Worm (Caenorhabditis elegans) whole organism, L3 larva: ENCODE data around the gene H23N18.5.

Source experiments
- R02D3.7 ChIP-seq: fragments of 150-350 bp; optimal IDR thresholded peaks from 2 replicates; lab custom pipeline; 2014; ENCODE audit warnings: missing biosample characterization, missing genetic modification characterization
- ZK546.5 ChIP-seq: sonication (generic microtip); optimal IDR thresholded peaks from 2 replicates; lab custom pipeline; 2017; ENCODE audit warnings: missing biosample characterization, missing genetic modification characterization
- aly-2 ChIP-seq: fragments of 150-350 bp; optimal IDR thresholded peaks from 2 replicates; lab custom pipeline; 2014; ENCODE audit warnings: missing biosample characterization, missing genetic modification characterization
- ceh-16 ChIP-seq: sonication (generic microtip); optimal IDR thresholded peaks from 2 replicates; lab custom pipeline; 2017; ENCODE audit warnings: missing biosample characterization, missing genetic modification characterization
- ceh-28 ChIP-seq: fragments of 150-350 bp; optimal IDR thresholded peaks from 2 replicates; lab custom pipeline; 2014; ENCODE audit warnings: missing biosample characterization, missing genetic modification reagents, missing genetic modification characterization
- ceh-82 ChIP-seq: fragments of 150-350 bp; optimal IDR thresholded peaks from 2 replicates; lab custom pipeline; 2014; ENCODE audit warnings: missing biosample characterization, missing genetic modification characterization
- ceh-9 ChIP-seq: sonication (generic microtip); optimal IDR thresholded peaks from 2 replicates; lab custom pipeline; 2018; ENCODE audit warnings: missing biosample characterization, missing genetic modification characterization
- daf-12 ChIP-seq: fragments of 150-350 bp; optimal IDR thresholded peaks from 2 replicates; lab custom pipeline; 2014; ENCODE audit warnings: missing biosample characterization, missing genetic modification reagents, missing genetic modification characterization
- egl-27 ChIP-seq: sonication (generic microtip); optimal IDR thresholded peaks from 4 replicates; lab custom pipeline; 2017; ENCODE audit warnings: missing biosample characterization, missing genetic modification reagents, missing genetic modification characterization
- egl-5 ChIP-seq: fragments of 150-350 bp; optimal IDR thresholded peaks from 2 replicates; lab custom pipeline; 2017; ENCODE audit warnings: missing biosample characterization, missing genetic modification reagents, missing genetic modification characterization, inconsistent platforms
- elt-2 ChIP-seq: sonication (generic microtip); optimal IDR thresholded peaks from 2 replicates; lab custom pipeline; 2016; ENCODE audit warnings: missing genetic modification reagents, mild to moderate bottlenecking, missing genetic modification characterization, missing compliant biosample characterization
- elt-3 ChIP-seq, 3 experiments: fragments of 150-350 bp in 1 of 3; sonication (generic microtip) in 2 of 3; optimal IDR thresholded peaks; 2 replicates in 2 of 3; 4 replicates in 1 of 3; lab custom pipeline; 2014 to 2017; ENCODE audit warnings: missing biosample characterization in 3 of 3, missing genetic modification characterization in 3 of 3
- eor-1 ChIP-seq, 2 experiments: fragments of 150-350 bp; optimal IDR thresholded peaks; 2 replicates each; lab custom pipeline; 2014 to 2018; ENCODE audit warnings: missing biosample characterization in 2 of 2, missing genetic modification characterization in 2 of 2
- fkh-2 ChIP-seq: fragments of 150-350 bp; optimal IDR thresholded peaks from 2 replicates; lab custom pipeline; 2014; ENCODE audit warnings: missing biosample characterization, missing genetic modification reagents, missing genetic modification characterization
- fos-1 ChIP-seq: fragments of 150-350 bp; optimal IDR thresholded peaks from 2 replicates; lab custom pipeline; 2014; ENCODE audit warnings: missing biosample characterization, missing genetic modification characterization
- hmg-11 ChIP-seq: sonication (generic microtip); optimal IDR thresholded peaks from 2 replicates; lab custom pipeline; 2016; ENCODE audit warnings: missing genetic modification characterization, missing compliant biosample characterization
- jun-1 ChIP-seq: fragments of 150-350 bp; optimal IDR thresholded peaks from 2 replicates; lab custom pipeline; 2014; ENCODE audit warnings: missing biosample characterization, missing genetic modification reagents, missing genetic modification characterization
- lin-15B ChIP-seq: fragments of 150-350 bp; optimal IDR thresholded peaks from 2 replicates; lab custom pipeline; 2014; ENCODE audit warnings: missing biosample characterization, missing genetic modification characterization
- lin-39 ChIP-seq: fragments of 150-350 bp; optimal IDR thresholded peaks from 2 replicates; lab custom pipeline; 2018; ENCODE audit warnings: missing biosample characterization, missing genetic modification reagents, missing genetic modification characterization
- lsy-12 ChIP-seq: sonication (generic microtip); optimal IDR thresholded peaks from 2 replicates; lab custom pipeline; 2016; ENCODE audit warnings: mild to moderate bottlenecking, missing genetic modification characterization, missing compliant biosample characterization
- mdl-1 ChIP-seq: fragments of 150-350 bp; optimal IDR thresholded peaks from 2 replicates; lab custom pipeline; 2014; ENCODE audit warnings: missing biosample characterization, missing genetic modification characterization
- mml-1 ChIP-seq: fragments of 150-350 bp; sonication (generic microtip); optimal IDR thresholded peaks from 3 replicates; lab custom pipeline; 2014; ENCODE audit warnings: missing biosample characterization, missing genetic modification characterization
- nfya-1 ChIP-seq: sonication (generic microtip); optimal IDR thresholded peaks from 2 replicates; lab custom pipeline; 2017; ENCODE audit warnings: missing genetic modification characterization, mild to moderate bottlenecking, missing compliant biosample characterization, antibody characterized with exemption, moderate library complexity; ENCODE audit not compliant: insufficient read depth
- nhr-11 ChIP-seq: fragments of 150-350 bp; optimal IDR thresholded peaks from 2 replicates; lab custom pipeline; 2014; ENCODE audit warnings: missing biosample characterization, missing genetic modification characterization
- nhr-23 ChIP-seq: fragments of 150-350 bp; optimal IDR thresholded peaks from 2 replicates; lab custom pipeline; 2014; ENCODE audit warnings: missing biosample characterization, missing genetic modification reagents, missing genetic modification characterization
- nhr-237 ChIP-seq: fragments of 150-350 bp; optimal IDR thresholded peaks from 2 replicates; lab custom pipeline; 2014; ENCODE audit warnings: missing biosample characterization, missing genetic modification characterization
- nhr-25 ChIP-seq: sonication (generic microtip); optimal IDR thresholded peaks from 2 replicates; lab custom pipeline; 2017; ENCODE audit warnings: missing biosample characterization, missing genetic modification characterization
- nhr-28 ChIP-seq: fragments of 150-350 bp; optimal IDR thresholded peaks from 2 replicates; lab custom pipeline; 2014; ENCODE audit warnings: missing biosample characterization, missing genetic modification characterization
- nhr-67 ChIP-seq: fragments of 150-350 bp; optimal IDR thresholded peaks from 2 replicates; lab custom pipeline; 2014; ENCODE audit warnings: missing biosample characterization, missing genetic modification characterization
- nhr-76 ChIP-seq: fragments of 150-350 bp; sonication (generic microtip); optimal IDR thresholded peaks from 5 replicates; lab custom pipeline; 2014; ENCODE audit warnings: missing biosample characterization, missing genetic modification characterization
- nhr-77 ChIP-seq: fragments of 150-350 bp; optimal IDR thresholded peaks from 2 replicates; lab custom pipeline; 2014; ENCODE audit warnings: missing biosample characterization, missing genetic modification characterization
- pha-4 ChIP-seq: fragments of 150-350 bp; optimal IDR thresholded peaks from 2 replicates; lab custom pipeline; 2014; ENCODE audit warnings: missing biosample characterization, missing genetic modification reagents, missing genetic modification characterization
- pqm-1 ChIP-seq: fragments of 150-350 bp; optimal IDR thresholded peaks from 2 replicates; lab custom pipeline; 2017; ENCODE audit warnings: missing biosample characterization, missing genetic modification characterization, inconsistent platforms
- sea-2 ChIP-seq: fragments of 150-350 bp; sonication (generic microtip); optimal IDR thresholded peaks from 4 replicates; lab custom pipeline; 2014; ENCODE audit warnings: missing biosample characterization, missing genetic modification reagents, missing genetic modification characterization
- skn-1 ChIP-seq: fragments of 150-350 bp; optimal IDR thresholded peaks from 2 replicates; lab custom pipeline; 2014; ENCODE audit warnings: missing biosample characterization, missing genetic modification characterization
- snpc-4 ChIP-seq: fragments of 150-350 bp; optimal IDR thresholded peaks from 2 replicates; lab custom pipeline; 2014; ENCODE audit warnings: missing biosample characterization, missing genetic modification characterization
- tbx-2 ChIP-seq: sonication (generic microtip); optimal IDR thresholded peaks from 2 replicates; lab custom pipeline; 2016; ENCODE audit warnings: mild to moderate bottlenecking, missing genetic modification characterization, missing compliant biosample characterization
- unc-62 ChIP-seq: fragments of 150-350 bp; sonication (generic microtip); optimal IDR thresholded peaks from 4 replicates; lab custom pipeline; 2014; ENCODE audit warnings: missing biosample characterization, missing genetic modification reagents, missing genetic modification characterization
- zag-1 ChIP-seq: fragments of 150-350 bp; optimal IDR thresholded peaks from 2 replicates; lab custom pipeline; 2014; ENCODE audit warnings: missing biosample characterization, missing genetic modification characterization
- ztf-11 ChIP-seq: fragments of 150-350 bp; optimal IDR thresholded peaks from 2 replicates; lab custom pipeline; 2014; ENCODE audit warnings: missing biosample characterization, missing genetic modification characterization

The H23N18.5 gene

DNA sequence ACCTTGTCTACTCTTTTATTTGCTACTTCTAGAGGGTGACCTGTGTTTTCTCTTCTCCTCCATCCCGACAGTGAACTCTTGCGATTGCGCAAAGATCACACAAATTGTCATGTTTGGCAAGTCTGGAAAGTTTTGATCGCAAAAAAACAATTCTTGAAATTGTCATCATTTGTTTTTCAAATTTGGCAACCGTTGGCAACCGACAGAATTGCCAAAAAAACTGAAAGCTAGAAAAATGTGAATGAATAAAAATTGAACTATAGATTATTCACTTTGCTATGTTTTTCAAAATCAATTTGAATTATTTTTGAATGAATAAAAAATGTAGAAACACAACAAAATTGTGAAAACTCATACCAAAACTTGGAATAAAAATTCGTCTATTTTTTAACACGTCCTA lies 17.2 kb downstream of the H23N18.5 start, which contains the start of gene ugt-11:
ugt-11 (minus strand) TSS at position 101 of the 400 bp plus-strand sequence.
- no peak for TF ChIP-seq mdl-1 (tag; lab: Kevin White, UChicago)
- TF ChIP-seq nfya-1 (tag; lab: Kevin White, UChicago): no peak
- TF ChIP-seq ZK546.5 (tag; lab: Kevin White, UChicago): no peak
- no peak for TF ChIP-seq nhr-77 (tag; lab: Kevin White, UChicago)
- no peak for TF ChIP-seq nhr-67 (tag; lab: Kevin White, UChicago)
- TF ChIP-seq egl-5 (tag; lab: Kevin White, UChicago): no peak
- no peak for TF ChIP-seq nhr-28
- TF ChIP-seq hmg-11 (tag; lab: Kevin White, UChicago): no peak
- TF ChIP-seq ztf-11: no peak
- TF ChIP-seq mml-1 (tag; lab: Kevin White, UChicago): no peak
- no peak for TF ChIP-seq egl-27 (tag; lab: Kevin White, UChicago)
- no peak for TF ChIP-seq daf-12
- TF ChIP-seq, all 47 proteins: peak for 0

ce11 chrV:4891305-4891704 lies 20.9 kb downstream of the H23N18.5 start:
- TF ChIP-seq nhr-237 (tag; lab: Kevin White, UChicago) (no peak), elt-3 (tag; optimal IDR thresholded peaks at IDR 0.05; lab: Kevin White, UChicago) (no peak), fos-1 (no peak), ceh-28 (no peak), nhr-25 (tag; lab: Kevin White, UChicago) (no peak), unc-62 (no peak), mml-1 (tag; lab: Kevin White, UChicago) (no peak)

DNA sequence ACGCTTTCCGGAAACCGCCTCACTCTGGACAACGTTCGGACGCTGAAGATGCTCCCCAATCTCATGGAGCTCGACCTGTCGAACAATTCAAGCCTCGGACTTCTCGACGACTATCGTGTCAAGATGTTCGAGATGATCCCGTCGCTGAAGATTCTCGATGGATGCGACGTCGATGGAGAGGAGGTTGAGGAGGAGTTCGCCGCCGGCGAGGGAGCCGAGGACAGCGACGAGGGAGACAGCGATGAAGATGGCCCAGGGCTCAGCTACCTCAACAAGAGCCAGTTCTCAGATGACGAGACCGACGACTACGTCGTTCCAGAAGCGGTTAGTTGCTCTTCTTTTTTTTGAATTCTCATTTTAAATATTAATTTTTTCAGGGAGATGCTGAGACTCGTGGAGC lies 21.4 kb downstream of the H23N18.5 start:
- TF ChIP-seq elt-2 (tag; lab: Kevin White, UChicago) (no peak), lsy-12 (tag; lab: Kevin White, UChicago) (no peak), lin-15B (tag; lab: Kevin White, UChicago) (no peak), pqm-1 (tag; lab: Kevin White, UChicago) (no peak), ceh-82 (no peak), nhr-28 (no peak), nfya-1 (tag; lab: Kevin White, UChicago) (no peak), zag-1 (tag; lab: Kevin White, UChicago) (no peak), tbx-2 (no peak), nhr-11 (tag; lab: Kevin White, UChicago) (no peak), sea-2 (GFP tag; lab: Kevin White, UChicago) (no peak), eor-1 (tag; optimal IDR thresholded peaks at IDR 0.05; lab: Kevin White, UChicago) (no peak), hmg-11 (tag; lab: Kevin White, UChicago) (no peak), mml-1 (tag; lab: Kevin White, UChicago) (no peak), ceh-28 (no peak), elt-3 (tag; optimal IDR thresholded peaks at IDR 0.05; lab: Kevin White, UChicago) (no peak), nhr-76 (no peak)

DNA sequence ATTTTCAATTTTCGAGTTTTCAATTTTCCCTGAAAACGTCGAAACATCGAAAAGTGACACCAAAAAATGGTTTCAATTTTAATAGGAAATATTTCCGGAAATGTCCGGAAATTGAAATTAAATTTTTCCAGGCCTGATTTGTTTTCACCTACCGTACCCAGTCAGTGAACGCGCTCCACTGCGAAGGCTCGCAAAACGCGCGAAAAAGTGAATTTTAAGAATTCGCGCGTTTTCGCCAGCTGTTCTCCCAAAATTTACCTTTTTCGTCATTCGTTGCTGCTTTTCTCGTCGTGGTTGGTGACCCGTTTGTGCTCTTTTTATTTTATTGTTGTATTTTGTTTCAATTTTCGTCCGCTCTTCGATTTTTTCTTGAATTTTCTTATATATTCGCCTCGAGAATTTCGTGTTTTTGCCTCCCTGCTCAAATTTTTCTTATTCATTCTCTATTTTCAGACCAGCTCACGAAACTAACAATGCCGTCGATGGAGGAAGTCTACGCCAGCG lies 22.2 kb downstream of the H23N18.5 start, which contains the start of gene T19H12.2:
T19H12.2 (plus strand) TSS at position 454 of the 504 bp plus-strand sequence.
- no peak for TF ChIP-seq fos-1
- no peak for TF ChIP-seq pha-4 (tag; lab: Kevin White, UChicago)
- TF ChIP-seq, all 47 proteins: peak for 0

- TF ChIP-seq nhr-23 (tag; lab: Kevin White, UChicago): peak; percentile 35
- peak; percentile 71 for TF ChIP-seq elt-2 (tag; lab: Kevin White, UChicago)
- no peak for TF ChIP-seq skn-1 (tag; lab: Kevin White, UChicago)
- peak; percentile 39 for TF ChIP-seq pha-4 (tag; lab: Kevin White, UChicago)
- TF ChIP-seq fos-1: no peak
- TF ChIP-seq tbx-2: no peak
- peak; percentile 43 for TF ChIP-seq pqm-1 (tag; lab: Kevin White, UChicago)
- TF ChIP-seq lin-15B (tag; lab: Kevin White, UChicago): no peak
Observed at ce11 chrV:4889477-4889876, 22.7 kb downstream of the H23N18.5 start, which contains the start of gene ugt-12. Gene ugt-12, minus strand, starts transcription at chrV:4889629.

DNA sequence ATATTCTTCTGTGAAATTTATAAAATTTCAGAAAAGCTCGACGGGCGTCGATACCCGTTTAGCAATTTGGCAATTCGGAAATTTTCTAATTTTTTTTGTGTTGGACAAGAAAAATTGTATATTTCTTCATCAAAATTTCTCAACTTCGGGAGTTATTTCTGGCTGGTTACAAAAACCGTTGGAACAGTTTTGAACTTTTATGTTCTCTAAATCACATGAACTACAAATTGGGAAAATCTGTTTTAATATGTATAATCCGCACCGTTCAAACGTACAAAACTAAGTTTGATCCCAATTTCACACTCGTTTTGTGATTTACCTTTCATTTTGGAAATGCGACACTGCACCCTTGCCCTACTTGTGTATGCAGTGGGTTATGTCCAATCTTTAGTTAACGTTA lies 26.8 kb downstream of the H23N18.5 start, which contains the start of gene T19H12.3:
T19H12.3 (plus strand) TSS at position 301 of the 400 bp plus-strand sequence.
- TF ChIP-seq nhr-237 (tag; lab: Kevin White, UChicago): no peak
- TF ChIP-seq jun-1 (tag; lab: Kevin White, UChicago): no peak
- no peak for TF ChIP-seq lin-39 (tag; lab: Kevin White, UChicago)
- TF ChIP-seq ceh-82: no peak
- no peak for TF ChIP-seq snpc-4
- no peak for TF ChIP-seq R02D3.7 (tag; lab: Kevin White, UChicago)
- no peak for TF ChIP-seq mdl-1 (tag; lab: Kevin White, UChicago)
- no peak for TF ChIP-seq nhr-76
- TF ChIP-seq ceh-16 (tag; lab: Kevin White, UChicago): no peak
- TF ChIP-seq elt-3 (tag; optimal IDR thresholded peaks at IDR 0.05; lab: Kevin White, UChicago): no peak
- no peak for TF ChIP-seq aly-2
- TF ChIP-seq daf-12: no peak
- no peak for TF ChIP-seq lin-15B (tag; lab: Kevin White, UChicago)
- no peak for TF ChIP-seq ceh-9
- no peak for TF ChIP-seq fkh-2 (tag; lab: Kevin White, UChicago)
